Fruit fly (Drosophila melanogaster) whole organism, embryonic: Measurements from ENCODE around the gene Dic61B.

Source experiments
- CG10209 ChIP-seq: fragments of 200-800 bp; sonication (Bioruptor generic); optimal IDR thresholded peaks from 3 replicates; lab custom pipeline; 2017; ENCODE audit warnings: missing biosample characterization, mild to moderate bottlenecking, missing genetic modification characterization, missing genetic modification reagents
- CG11093 ChIP-seq: fragments of 200-800 bp; sonication (Bioruptor generic); IDR thresholded peaks from 3 replicates; pipeline ENCODE4 v1.3.6; 2022; ENCODE audit warnings: missing biosample characterization, missing genetic modification characterization
- CG11247 ChIP-seq: fragments of 200-800 bp; sonication (Bioruptor generic); IDR thresholded peaks from 2 replicates; pipeline ENCODE4 v1.3.6; 2022; ENCODE audit warnings: missing biosample characterization, missing genetic modification characterization
- CG12104 ChIP-seq: fragments of 200-800 bp; sonication (Bioruptor generic); optimal IDR thresholded peaks from 3 replicates; lab custom pipeline; 2016; ENCODE audit warnings: missing biosample characterization, missing genetic modification characterization
- CG14050 ChIP-seq: fragments of 200-800 bp; sonication (Bioruptor generic); IDR thresholded peaks from 3 replicates; pipeline ENCODE4 v1.3.6; 2022; ENCODE audit warnings: missing biosample characterization, missing genetic modification characterization
- CG15696 ChIP-seq: fragments of 200-800 bp; sonication (Bioruptor generic); optimal IDR thresholded peaks from 2 replicates; lab custom pipeline; 2019; ENCODE audit warnings: missing biosample characterization, mild to moderate bottlenecking, missing genetic modification characterization, moderate library complexity
- CG17186 ChIP-seq: fragments of 200-800 bp; sonication (Bioruptor generic); optimal IDR thresholded peaks from 3 replicates; lab custom pipeline; 2017; ENCODE audit warnings: missing biosample characterization, missing genetic modification reagents, missing genetic modification characterization
- CG17328 ChIP-seq: fragments of 200-800 bp; sonication (Bioruptor generic); IDR thresholded peaks from 2 replicates; pipeline ENCODE4 v1.3.6; 2022; ENCODE audit warnings: missing biosample characterization, missing genetic modification characterization
- CG17829 ChIP-seq: fragments of 200-800 bp; optimal IDR thresholded peaks from 2 replicates; lab custom pipeline; 2019; ENCODE audit warnings: missing biosample characterization, mild to moderate bottlenecking, missing genetic modification characterization, moderate library complexity
- CG18599 ChIP-seq: fragments of 200-800 bp; sonication (Bioruptor generic); optimal IDR thresholded peaks from 3 replicates; lab custom pipeline; 2017; ENCODE audit warnings: missing biosample characterization, missing genetic modification characterization, mild to moderate bottlenecking, moderate library complexity, missing genetic modification reagents
- CG2712 ChIP-seq: fragments of 200-800 bp; optimal IDR thresholded peaks from 3 replicates; lab custom pipeline; 2019; ENCODE audit warnings: missing biosample characterization, mild to moderate bottlenecking, missing genetic modification characterization, moderate library complexity
- CG3065 ChIP-seq: fragments of 200-800 bp; sonication (Bioruptor generic); optimal IDR thresholded peaks from 2 replicates; lab custom pipeline; 2016; ENCODE audit warnings: missing biosample characterization, missing genetic modification characterization
- CG3995 ChIP-seq: fragments of 200-800 bp; sonication (Bioruptor generic); optimal IDR thresholded peaks from 3 replicates; lab custom pipeline; 2016; ENCODE audit warnings: missing biosample characterization, missing genetic modification characterization
- CG7786 ChIP-seq: fragments of 200-800 bp; sonication (Bioruptor generic); optimal IDR thresholded peaks from 2 replicates; lab custom pipeline; 2016; ENCODE audit warnings: missing biosample characterization, missing genetic modification characterization
- CG7839 ChIP-seq: fragments of 200-800 bp; sonication (Bioruptor generic); optimal IDR thresholded peaks from 3 replicates; lab custom pipeline; 2018; ENCODE audit warnings: missing biosample characterization, mild to moderate bottlenecking, missing genetic modification characterization, moderate library complexity
- CG8290 ChIP-seq, 3 experiments: fragments of 200-800 bp; sonication (Bioruptor generic); optimal IDR thresholded peaks; 2 replicates each; lab custom pipeline; 2016 to 2019; ENCODE audit warnings: missing biosample characterization in 3 of 3, missing genetic modification characterization in 3 of 3, mild to moderate bottlenecking in 2 of 3, moderate library complexity in 1 of 3
- CG8478 ChIP-seq: fragments of >200 bp; optimal IDR thresholded peaks from 2 replicates; lab custom pipeline; 2018
- CHES-1-like ChIP-seq: fragments of 200-800 bp; sonication (Bioruptor generic); optimal IDR thresholded peaks from 2 replicates; lab custom pipeline; 2016; ENCODE audit warnings: missing biosample characterization, missing genetic modification characterization
- D ChIP-seq, 2 experiments: fragments of 200-800 bp in 1 of 2; fragments of >200 bp in 1 of 2; sonication (Bioruptor generic) in 1 of 2; optimal IDR thresholded peaks; 2 replicates in 1 of 2; 3 replicates in 1 of 2; lab custom pipeline; 2017; ENCODE audit warnings: mild to moderate bottlenecking in 1 of 2, missing biosample characterization in 1 of 2, missing genetic modification characterization in 1 of 2, missing genetic modification reagents in 1 of 2
- Dad ChIP-seq: fragments of 200-800 bp; sonication (Bioruptor generic); optimal IDR thresholded peaks from 3 replicates; lab custom pipeline; 2016; ENCODE audit warnings: missing biosample characterization, missing genetic modification characterization
- Dfd ChIP-seq, 2 experiments: fragments of >200 bp; optimal IDR thresholded peaks; 2 replicates each; lab custom pipeline; 2017; ENCODE audit warnings: missing biosample characterization in 2 of 2, missing genetic modification characterization in 2 of 2
- Drgx ChIP-seq: fragments of 200-800 bp; sonication (Bioruptor generic); IDR thresholded peaks from 2 replicates; pipeline ENCODE4 v1.3.6; 2022; ENCODE audit warnings: missing biosample characterization, missing genetic modification characterization
- Elba2 ChIP-seq: fragments of 200-800 bp; sonication (Bioruptor generic); optimal IDR thresholded peaks from 3 replicates; lab custom pipeline; 2016; ENCODE audit warnings: missing biosample characterization, missing genetic modification characterization
- H2.0 ChIP-seq: fragments of 200-800 bp; sonication (Bioruptor generic); IDR thresholded peaks from 2 replicates; pipeline ENCODE4 v1.3.6; 2022; ENCODE audit warnings: missing biosample characterization, missing genetic modification characterization
- HLH4C ChIP-seq: fragments of 200-800 bp; sonication (Bioruptor generic); IDR thresholded peaks from 3 replicates; pipeline ENCODE4 v1.3.6; 2022; ENCODE audit warnings: missing biosample characterization, missing genetic modification characterization; ENCODE audit not compliant: partially characterized antibody
- Hmr ChIP-seq: fragments of 200-800 bp; sonication (Bioruptor generic); optimal IDR thresholded peaks from 3 replicates; lab custom pipeline; 2017; ENCODE audit warnings: mild to moderate bottlenecking, missing biosample characterization, missing genetic modification reagents, missing genetic modification characterization
- MTF-1 ChIP-seq: fragments of 200-800 bp; sonication (Bioruptor generic); optimal IDR thresholded peaks from 2 replicates; lab custom pipeline; 2018; ENCODE audit warnings: missing biosample characterization, mild to moderate bottlenecking, missing genetic modification characterization, borderline replicate concordance
- Mad ChIP-seq: fragments of 200-800 bp; sonication (Bioruptor generic); optimal IDR thresholded peaks from 2 replicates; lab custom pipeline; 2016; ENCODE audit warnings: missing biosample characterization, missing genetic modification characterization
- Side ChIP-seq: fragments of 200-800 bp; sonication (Bioruptor generic); optimal IDR thresholded peaks from 2 replicates; lab custom pipeline; 2016; ENCODE audit warnings: missing biosample characterization, missing genetic modification characterization
- Sox100B ChIP-seq: fragments of 200-800 bp; sonication (Bioruptor generic); optimal IDR thresholded peaks from 3 replicates; lab custom pipeline; 2018; ENCODE audit warnings: missing biosample characterization, mild to moderate bottlenecking, missing genetic modification characterization
- amos ChIP-seq: fragments of 200-800 bp; sonication (Bioruptor generic); IDR thresholded peaks from 2 replicates; pipeline ENCODE4 v1.3.6; 2022; ENCODE audit warnings: missing biosample characterization, missing genetic modification characterization; ENCODE audit not compliant: partially characterized antibody
- ap ChIP-seq: fragments of 200-800 bp; sonication (Bioruptor generic); IDR thresholded peaks from 2 replicates; pipeline ENCODE4 v1.3.6; 2022; ENCODE audit warnings: missing biosample characterization, missing genetic modification characterization
- ase ChIP-seq: fragments of 200-800 bp; sonication (Bioruptor generic); IDR thresholded peaks from 3 replicates; pipeline ENCODE4 v1.3.6; 2022; ENCODE audit warnings: missing biosample characterization, missing genetic modification characterization
- bcd ChIP-seq: fragments of 200-800 bp; sonication (Bioruptor generic); optimal IDR thresholded peaks from 2 replicates; lab custom pipeline; 2017; ENCODE audit warnings: missing biosample characterization, mild to moderate bottlenecking, missing genetic modification characterization
- da ChIP-seq: fragments of 200-800 bp; sonication (Bioruptor generic); optimal IDR thresholded peaks from 2 replicates; lab custom pipeline; 2016; ENCODE audit warnings: missing biosample characterization, missing genetic modification characterization
- dpn ChIP-seq, 2 experiments: fragments of 200-800 bp; sonication (Bioruptor generic); optimal IDR thresholded peaks; 3 replicates each; lab custom pipeline; 2016; ENCODE audit warnings: missing biosample characterization in 2 of 2, missing genetic modification characterization in 2 of 2
- ems ChIP-seq: fragments of 200-800 bp; sonication (Bioruptor generic); optimal IDR thresholded peaks from 3 replicates; lab custom pipeline; 2016; ENCODE audit warnings: missing biosample characterization, missing genetic modification characterization
- eyg ChIP-seq: fragments of 200-800 bp; sonication (Bioruptor generic); optimal IDR thresholded peaks from 3 replicates; lab custom pipeline; 2016; ENCODE audit warnings: missing biosample characterization, missing genetic modification characterization
- fu2 ChIP-seq: fragments of 200-800 bp; sonication (Bioruptor generic); optimal IDR thresholded peaks from 2 replicates; lab custom pipeline; 2016; ENCODE audit warnings: missing biosample characterization, missing genetic modification characterization
- gcm2 ChIP-seq: fragments of 200-800 bp; sonication (Bioruptor generic); optimal IDR thresholded peaks from 2 replicates; lab custom pipeline; 2016; ENCODE audit warnings: missing biosample characterization, missing genetic modification characterization
- gsb-n ChIP-seq: fragments of 200-800 bp; sonication (Bioruptor generic); optimal IDR thresholded peaks from 3 replicates; lab custom pipeline; 2018; ENCODE audit warnings: missing biosample characterization, mild to moderate bottlenecking, missing genetic modification characterization
- hth ChIP-seq: fragments of >200 bp; optimal IDR thresholded peaks from 2 replicates; lab custom pipeline; 2017; ENCODE audit warnings: inconsistent platforms
- jumu ChIP-seq: fragments of 200-800 bp; sonication (Bioruptor generic); optimal IDR thresholded peaks from 3 replicates; lab custom pipeline; 2016; ENCODE audit warnings: missing biosample characterization, missing genetic modification characterization
- mirr ChIP-seq: fragments of 200-800 bp; sonication (Bioruptor generic); optimal IDR thresholded peaks from 3 replicates; lab custom pipeline; 2018; ENCODE audit warnings: missing biosample characterization, mild to moderate bottlenecking, missing genetic modification characterization
- scrt ChIP-seq: fragments of 200-800 bp; sonication (Bioruptor generic); optimal IDR thresholded peaks from 2 replicates; lab custom pipeline; 2018; ENCODE audit warnings: missing biosample characterization, mild to moderate bottlenecking, missing genetic modification characterization, moderate library complexity
- tgo ChIP-seq: fragments of 200-800 bp; sonication (Bioruptor generic); IDR thresholded peaks from 3 replicates; pipeline ENCODE4 v1.3.6; 2022; ENCODE audit warnings: missing biosample characterization, missing genetic modification characterization
- tna ChIP-seq: fragments of 200-800 bp; sonication (Bioruptor generic); IDR thresholded peaks from 2 replicates; pipeline ENCODE4 v1.3.6; 2022; ENCODE audit warnings: missing biosample characterization, missing genetic modification characterization; ENCODE audit not compliant: partially characterized antibody
- vnd ChIP-seq: fragments of 200-800 bp; sonication (Bioruptor generic); IDR thresholded peaks from 3 replicates; pipeline ENCODE4 v1.3.6; 2022; ENCODE audit warnings: missing biosample characterization, missing genetic modification characterization; ENCODE audit not compliant: partially characterized antibody
- wor ChIP-seq: fragments of 200-800 bp; sonication (Bioruptor generic); IDR thresholded peaks from 2 replicates; pipeline ENCODE4 v1.3.6; 2022; ENCODE audit warnings: missing biosample characterization, missing genetic modification characterization

Dic61B gene

dm6 chr3L:131151-131997, 21.0 kb downstream of the Dic61B start (continued):
- TF ChIP-seq Dfd (GFP tag; optimal IDR thresholded peaks at IDR 0.05; lab: Kevin White, UChicago) = no peak
- TF ChIP-seq HLH4C (GFP tag; lab: Robert Waterston, UW) = no peak; the same call in 2 of the 3 replicates
- no peak for TF ChIP-seq gcm2 (GFP tag; lab: Kevin White, UChicago)
- no peak for TF ChIP-seq fu2 (GFP tag; lab: Kevin White, UChicago)
- peak; percentile 34 for TF ChIP-seq eyg
- no peak for TF ChIP-seq CG7839 (tag; lab: Kevin White, UChicago)
- peak; percentile 24 for TF ChIP-seq MTF-1 (GFP tag; lab: Kevin White, UChicago)
- TF ChIP-seq CG2712 (tag; lab: Kevin White, UChicago) = peak; percentile 8
- TF ChIP-seq ase (GFP tag; lab: Robert Waterston, UW) = no peak
- no peak for TF ChIP-seq CG17829 (tag; lab: Kevin White, UChicago)
- no peak for TF ChIP-seq tgo (GFP tag; lab: Robert Waterston, UW)
- no peak for TF ChIP-seq CG10209
- TF ChIP-seq CHES-1-like (GFP tag; lab: Kevin White, UChicago) = peak; percentile 36
- no peak for TF ChIP-seq ap (GFP tag; lab: Robert Waterston, UW)
- peak; percentile 44 for TF ChIP-seq scrt (GFP tag; lab: Kevin White, UChicago)
- TF ChIP-seq CG11093 = no peak
- no peak for TF ChIP-seq D (optimal IDR thresholded peaks at IDR 0.05; lab: Kevin White, UChicago)
- TF ChIP-seq D (GFP tag; optimal IDR thresholded peaks at IDR 0.05; lab: Kevin White, UChicago) = no peak
- no peak for TF ChIP-seq CG15696
- TF ChIP-seq Dad (GFP tag; lab: Kevin White, UChicago) = peak; percentile 39
- TF ChIP-seq Hmr = peak; percentile 70
- no peak for TF ChIP-seq vnd (GFP tag; lab: Robert Waterston, UW)
- peak; percentile 10; the same call in 1 of the 2 replicates for TF ChIP-seq CG17328 (GFP tag; lab: Robert Waterston, UW)
- peak; percentile 87 for TF ChIP-seq mirr (GFP tag; lab: Kevin White, UChicago)
- TF ChIP-seq CG11247 (GFP tag; lab: Robert Waterston, UW) = no peak
- TF ChIP-seq Drgx (GFP tag; lab: Robert Waterston, UW) = peak; percentile 77
- TF ChIP-seq Side (GFP tag; lab: Kevin White, UChicago) = peak; percentile 23
- no peak for TF ChIP-seq da (GFP tag; lab: Kevin White, UChicago)
- no peak for TF ChIP-seq CG7786 (GFP tag; lab: Kevin White, UChicago)
- TF ChIP-seq CG3995 = no peak
- TF ChIP-seq bcd = no peak
- peak; percentile 40 for TF ChIP-seq Elba2 (GFP tag; lab: Kevin White, UChicago)
- TF ChIP-seq wor (GFP tag; lab: Robert Waterston, UW) = no peak
- TF ChIP-seq Sox100B = peak; percentile 39
- TF ChIP-seq gsb-n (tag; lab: Kevin White, UChicago) = peak; percentile 17
- TF ChIP-seq CG8290 (GFP tag; optimal IDR thresholded peaks at IDR 0.05; lab: Kevin White, UChicago) = no peak
- TF ChIP-seq CG8290 (tag; optimal IDR thresholded peaks at IDR 0.05; lab: Kevin White, UChicago) = peak in 1 of 2 experiments; percentile 73
- peak in 1 of 2 experiments; percentile 20 for TF ChIP-seq dpn (GFP tag; optimal IDR thresholded peaks at IDR 0.05; lab: Kevin White, UChicago)
- TF ChIP-seq jumu = no peak
- TF ChIP-seq CG12104 (GFP tag; lab: Kevin White, UChicago) = no peak
- TF ChIP-seq CG8478 (lab: Kevin White, UChicago) = no peak
- no peak for TF ChIP-seq hth (lab: Kevin White, UChicago)
- TF ChIP-seq CG3065 = no peak
- peak; percentile 28 for TF ChIP-seq ems (GFP tag; lab: Kevin White, UChicago)
- TF ChIP-seq H2.0 (GFP tag; lab: Robert Waterston, UW) = no peak
- peak; percentile 73 for TF ChIP-seq CG18599 (GFP tag; lab: Kevin White, UChicago)
- no peak for TF ChIP-seq CG17186
- TF ChIP-seq CG14050 (GFP tag; lab: Robert Waterston, UW) = no peak
- no peak; the same call in 1 of the 2 replicates for TF ChIP-seq tna
- peak; percentile 34; the same call in 1 of the 2 replicates for TF ChIP-seq amos (GFP tag; lab: Robert Waterston, UW)
- TF ChIP-seq Mad = no peak
